Fruit fly (Drosophila melanogaster) whole organism, embryonic: Measurements from ENCODE around the gene CG13404.
A peak's percentile ranks its signal among the peaks of the same experiment; 100 is the strongest.

Experiments
- CG10366 ChIP-seq: fragments of 200-800 bp; sonication (Bioruptor generic); IDR thresholded peaks from 2 replicates; pipeline ENCODE4 v1.3.6; 2022; ENCODE audit warnings: missing biosample characterization, missing genetic modification characterization
- CG10543 ChIP-seq: fragments of 200-800 bp; sonication (Bioruptor generic); optimal IDR thresholded peaks from 3 replicates; lab custom pipeline; 2017; ENCODE audit warnings: missing biosample characterization, mild to moderate bottlenecking, missing genetic modification characterization, moderate library complexity
- CG11085 ChIP-seq: fragments of 200-800 bp; sonication (Bioruptor generic); IDR thresholded peaks from 2 replicates; pipeline ENCODE4 v1.3.6; 2022; ENCODE audit warnings: missing biosample characterization, missing genetic modification characterization
- CG11093 ChIP-seq: fragments of 200-800 bp; sonication (Bioruptor generic); IDR thresholded peaks from 3 replicates; pipeline ENCODE4 v1.3.6; 2022; ENCODE audit warnings: missing biosample characterization, missing genetic modification characterization
- CG12744 ChIP-seq: fragments of 200-800 bp; sonication (Bioruptor generic); optimal IDR thresholded peaks from 2 replicates; lab custom pipeline; 2016; ENCODE audit warnings: missing biosample characterization, missing genetic modification characterization
- CG12942 ChIP-seq: fragments of 200-800 bp; sonication (Bioruptor generic); optimal IDR thresholded peaks from 3 replicates; lab custom pipeline; 2016; ENCODE audit warnings: missing biosample characterization, missing genetic modification characterization
- CG13296 ChIP-seq: fragments of 200-800 bp; sonication (Bioruptor generic); optimal IDR thresholded peaks from 3 replicates; lab custom pipeline; 2018; ENCODE audit warnings: missing biosample characterization, mild to moderate bottlenecking, missing genetic modification characterization
- CG1529 ChIP-seq: fragments of 200-800 bp; sonication (Bioruptor generic); optimal IDR thresholded peaks from 3 replicates; lab custom pipeline; 2018; ENCODE audit warnings: missing biosample characterization, missing genetic modification characterization
- CG16779 ChIP-seq: fragments of 200-800 bp; sonication (Bioruptor generic); IDR thresholded peaks from 2 replicates; pipeline ENCODE4 v1.3.6; 2022; ENCODE audit warnings: missing biosample characterization, missing genetic modification characterization
- CG17802 ChIP-seq: fragments of 200-800 bp; sonication (Bioruptor generic); optimal IDR thresholded peaks from 2 replicates; lab custom pipeline; 2018; ENCODE audit warnings: missing biosample characterization, mild to moderate bottlenecking, missing genetic modification characterization, moderate library complexity
- CG3163 ChIP-seq: fragments of 200-800 bp; sonication (Bioruptor generic); optimal IDR thresholded peaks from 3 replicates; lab custom pipeline; 2016; ENCODE audit warnings: missing biosample characterization, missing genetic modification characterization
- CG34376 ChIP-seq: fragments of 200-800 bp; sonication (Bioruptor generic); optimal IDR thresholded peaks from 2 replicates; lab custom pipeline; 2018; ENCODE audit warnings: missing biosample characterization, mild to moderate bottlenecking, missing genetic modification characterization
- CG4404 ChIP-seq: fragments of 200-800 bp; sonication (Bioruptor generic); IDR thresholded peaks from 2 replicates; pipeline ENCODE4 v1.3.6; 2022; ENCODE audit warnings: missing biosample characterization, missing genetic modification characterization
- CG6654 ChIP-seq: fragments of 200-800 bp; sonication (Bioruptor generic); optimal IDR thresholded peaks from 2 replicates; lab custom pipeline; 2017; ENCODE audit warnings: missing biosample characterization, mild to moderate bottlenecking, missing genetic modification characterization
- CG8478 ChIP-seq: fragments of >200 bp; optimal IDR thresholded peaks from 2 replicates; lab custom pipeline; 2018
- CG9932 ChIP-seq: fragments of 200-800 bp; sonication (Bioruptor generic); IDR thresholded peaks from 2 replicates; pipeline ENCODE4 v1.3.6; 2022; ENCODE audit warnings: missing biosample characterization, missing genetic modification characterization
- CrebB ChIP-seq: fragments of 200-800 bp; sonication (Bioruptor generic); optimal IDR thresholded peaks from 3 replicates; lab custom pipeline; 2018; ENCODE audit warnings: missing biosample characterization, mild to moderate bottlenecking, missing genetic modification characterization
- Hsf ChIP-seq: fragments of 200-800 bp; sonication (Bioruptor generic); optimal IDR thresholded peaks from 3 replicates; lab custom pipeline; 2016; ENCODE audit warnings: missing biosample characterization, missing genetic modification characterization
- MBD-R2 ChIP-seq: fragments of 200-800 bp; sonication (Bioruptor generic); IDR thresholded peaks from 2 replicates; pipeline ENCODE4 v1.3.6; 2022; ENCODE audit warnings: missing biosample characterization, missing genetic modification characterization
- NC2β ChIP-seq: fragments of 200-800 bp; sonication (Bioruptor generic); optimal IDR thresholded peaks from 2 replicates; lab custom pipeline; 2016; ENCODE audit warnings: missing biosample characterization, missing genetic modification characterization
- NfI ChIP-seq: fragments of 200-800 bp; sonication (Bioruptor generic); optimal IDR thresholded peaks from 3 replicates; lab custom pipeline; 2018; ENCODE audit warnings: missing biosample characterization, mild to moderate bottlenecking, missing genetic modification characterization, moderate library complexity
- Rx ChIP-seq: fragments of 200-800 bp; sonication (Bioruptor generic); IDR thresholded peaks from 2 replicates; pipeline ENCODE4 v1.3.6; 2022; ENCODE audit warnings: missing biosample characterization, missing genetic modification characterization
- TFAM ChIP-seq: fragments of 200-800 bp; sonication (Bioruptor generic); optimal IDR thresholded peaks from 2 replicates; lab custom pipeline; 2017; ENCODE audit warnings: missing biosample characterization, missing genetic modification characterization, inconsistent platforms
- Taf1 ChIP-seq: fragments of 200-800 bp; sonication (Bioruptor generic); IDR thresholded peaks from 2 replicates; pipeline ENCODE4 v1.3.6; 2022; ENCODE audit warnings: missing biosample characterization, missing genetic modification characterization
- Tbp ChIP-seq: fragments of >200 bp; optimal IDR thresholded peaks from 2 replicates; lab custom pipeline; 2018; ENCODE audit warnings: missing biosample characterization, missing genetic modification characterization
- YL-1 ChIP-seq: fragments of 200-800 bp; sonication (Bioruptor generic); optimal IDR thresholded peaks from 3 replicates; lab custom pipeline; 2017; ENCODE audit warnings: missing biosample characterization, mild to moderate bottlenecking, missing genetic modification characterization
- al ChIP-seq: fragments of 200-800 bp; sonication (Bioruptor generic); IDR thresholded peaks from 2 replicates; pipeline ENCODE4 v1.3.6; 2022; ENCODE audit warnings: missing biosample characterization, missing genetic modification characterization
- bbx ChIP-seq: fragments of 200-800 bp; sonication (Bioruptor generic); IDR thresholded peaks from 2 replicates; pipeline ENCODE4 v1.3.6; 2022; ENCODE audit warnings: missing biosample characterization, missing genetic modification characterization; ENCODE audit not compliant: partially characterized antibody
- bsh ChIP-seq, 2 experiments: fragments of 200-800 bp; sonication (Bioruptor generic); optimal IDR thresholded peaks; 2 replicates each; lab custom pipeline; 2017 to 2018; ENCODE audit warnings: mild to moderate bottlenecking in 2 of 2, missing biosample characterization in 2 of 2, missing genetic modification characterization in 2 of 2, moderate library complexity in 1 of 2
- ci ChIP-seq: fragments of 200-800 bp; sonication (Bioruptor generic); IDR thresholded peaks from 3 replicates; pipeline ENCODE4 v1.3.6; 2022; ENCODE audit warnings: missing biosample characterization, missing genetic modification characterization
- corto ChIP-seq: fragments of 200-800 bp; sonication (Bioruptor generic); optimal IDR thresholded peaks from 2 replicates; lab custom pipeline; 2016; ENCODE audit warnings: missing biosample characterization, mild to moderate bottlenecking, missing genetic modification characterization, moderate library complexity
- croc ChIP-seq: fragments of 200-800 bp; sonication (Bioruptor generic); conservative IDR thresholded peaks from 3 replicates; pipeline ENCODE4 v1.3.6; 2022; ENCODE audit warnings: missing biosample characterization, missing genetic modification characterization
- dan ChIP-seq: fragments of 200-800 bp; sonication (Bioruptor generic); IDR thresholded peaks from 2 replicates; pipeline ENCODE4 v1.3.6; 2022; ENCODE audit warnings: missing biosample characterization, missing genetic modification characterization
- disco-r ChIP-seq: fragments of 200-800 bp; sonication (Bioruptor generic); optimal IDR thresholded peaks from 2 replicates; lab custom pipeline; 2016; ENCODE audit warnings: missing biosample characterization, missing genetic modification characterization
- gro ChIP-seq: fragments of 200-800 bp; sonication (Bioruptor generic); optimal IDR thresholded peaks from 2 replicates; lab custom pipeline; 2016; ENCODE audit warnings: missing biosample characterization, missing genetic modification characterization
- hb ChIP-seq: fragments of 200-800 bp; sonication (Bioruptor generic); IDR thresholded peaks from 3 replicates; pipeline ENCODE4 v1.3.6; 2022; ENCODE audit warnings: missing biosample characterization, missing genetic modification characterization; ENCODE audit not compliant: partially characterized antibody
- lov ChIP-seq, 2 experiments: fragments of 200-800 bp in 1 of 2; fragments of >200 bp in 1 of 2; sonication (Bioruptor generic) in 1 of 2; IDR thresholded peaks in 1 of 2; optimal IDR thresholded peaks in 1 of 2; 2 replicates in 1 of 2; 3 replicates in 1 of 2; pipeline versions ENCODE4 v1.3.6 to Lab custom; 2017 to 2022; ENCODE audit warnings: missing biosample characterization in 1 of 2, missing genetic modification characterization in 1 of 2
- mirr ChIP-seq: fragments of 200-800 bp; sonication (Bioruptor generic); optimal IDR thresholded peaks from 3 replicates; lab custom pipeline; 2018; ENCODE audit warnings: missing biosample characterization, mild to moderate bottlenecking, missing genetic modification characterization
- nerfin-1 ChIP-seq: fragments of 200-800 bp; sonication (Bioruptor generic); optimal IDR thresholded peaks from 3 replicates; lab custom pipeline; 2019; ENCODE audit warnings: missing biosample characterization, mild to moderate bottlenecking, missing genetic modification characterization, moderate library complexity
- nerfin-2 ChIP-seq: fragments of 200-800 bp; sonication (Bioruptor generic); IDR thresholded peaks from 2 replicates; pipeline ENCODE4 v1.3.6; 2022; ENCODE audit warnings: missing biosample characterization, missing genetic modification characterization; ENCODE audit not compliant: partially characterized antibody
- odd ChIP-seq: fragments of 200-800 bp; sonication (Bioruptor generic); optimal IDR thresholded peaks from 2 replicates; lab custom pipeline; 2017; ENCODE audit warnings: missing biosample characterization, mild to moderate bottlenecking, missing genetic modification characterization
- pb ChIP-seq: fragments of 200-800 bp; sonication (Bioruptor generic); optimal IDR thresholded peaks from 3 replicates; lab custom pipeline; 2016; ENCODE audit warnings: missing biosample characterization, missing genetic modification characterization
- sc ChIP-seq, 3 experiments: fragments of >200 bp in 2 of 3; fragments of 200-800 bp in 1 of 3; sonication (Bioruptor generic) in 1 of 3; optimal IDR thresholded peaks; 2 replicates in 2 of 3; 3 replicates in 1 of 3; lab custom pipeline; 2017; ENCODE audit warnings: mild to moderate bottlenecking in 1 of 3, missing biosample characterization in 1 of 3, missing genetic modification characterization in 1 of 3, missing genetic modification reagents in 1 of 3
- sna ChIP-seq: fragments of 200-800 bp; sonication (Bioruptor generic); IDR thresholded peaks from 2 replicates; pipeline ENCODE4 v1.3.6; 2022; ENCODE audit warnings: missing biosample characterization, missing genetic modification characterization; ENCODE audit not compliant: partially characterized antibody
- sqz ChIP-seq: fragments of 200-800 bp; sonication (Bioruptor generic); optimal IDR thresholded peaks from 3 replicates; lab custom pipeline; 2018; ENCODE audit warnings: missing biosample characterization, mild to moderate bottlenecking, missing genetic modification characterization
- stc ChIP-seq: fragments of 200-800 bp; sonication (Bioruptor generic); IDR thresholded peaks from 2 replicates; pipeline ENCODE4 v1.3.6; 2022; ENCODE audit warnings: missing biosample characterization, missing genetic modification characterization
- trem ChIP-seq: fragments of 200-800 bp; optimal IDR thresholded peaks from 3 replicates; lab custom pipeline; 2019; ENCODE audit warnings: missing biosample characterization, mild to moderate bottlenecking, missing genetic modification characterization, moderate library complexity
- tup ChIP-seq: fragments of 200-800 bp; sonication (Bioruptor generic); optimal IDR thresholded peaks from 2 replicates; lab custom pipeline; 2016; ENCODE audit warnings: missing biosample characterization, mild to moderate bottlenecking, missing genetic modification characterization, moderate library complexity
- wdn ChIP-seq: fragments of 200-800 bp; sonication (Bioruptor generic); IDR thresholded peaks from 2 replicates; pipeline ENCODE4 v1.3.6; 2022; ENCODE audit warnings: missing biosample characterization, missing genetic modification characterization

CG13404 gene

DNA sequence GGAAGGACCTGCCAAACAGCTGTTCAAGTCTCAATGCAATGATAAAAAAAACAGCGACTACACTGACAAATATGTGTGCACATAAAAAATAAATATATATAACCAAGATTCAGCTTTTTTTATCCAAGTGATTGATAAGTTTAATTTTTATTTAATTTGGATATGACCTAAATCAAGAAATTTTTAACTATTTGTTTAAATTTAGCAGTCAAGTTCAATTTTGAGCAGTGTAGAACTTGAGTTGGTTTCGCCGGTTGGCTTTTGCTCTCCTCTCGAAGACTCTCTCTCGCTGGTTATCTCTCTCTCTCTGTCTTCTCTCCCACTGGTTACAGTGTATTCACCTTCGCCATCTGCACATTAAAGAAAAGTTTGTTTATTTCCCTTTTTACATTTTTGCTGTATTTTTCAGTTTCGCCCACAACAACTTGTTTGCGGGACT is 48.0 kb downstream of the CG13404 start (continued):
- TF ChIP-seq CG11085 (GFP tag; lab: Robert Waterston, UW) = peak; percentile 81
- TF ChIP-seq pb (GFP tag; lab: Kevin White, UChicago) = no peak
- 0 out of 2 replicates have a peak, but pooled peaks have one; percentile 42 for TF ChIP-seq dan (GFP tag; lab: Robert Waterston, UW)
- TF ChIP-seq CG8478 (lab: Kevin White, UChicago) = no peak
- TF ChIP-seq odd = peak; percentile 80
- peak; percentile 84 for TF ChIP-seq CG13296 (GFP tag; lab: Kevin White, UChicago)
- peak; percentile 44 for TF ChIP-seq tup
- no peak for TF ChIP-seq gro
- TF ChIP-seq lov (optimal IDR thresholded peaks at IDR 0.05; lab: Kevin White, UChicago) = no peak
- TF ChIP-seq lov (GFP tag; IDR thresholded peaks at IDR 0.05; lab: Robert Waterston, UW) = 0 out of 3 replicates have a peak, but pooled peaks have one; percentile 59
- TF ChIP-seq CG1529 = peak; percentile 64
- peak; percentile 72 for TF ChIP-seq CrebB
- TF ChIP-seq hb (GFP tag; lab: Robert Waterston, UW) = no peak
- no peak for TF ChIP-seq bbx (GFP tag; lab: Robert Waterston, UW)
- peak; percentile 66 for TF ChIP-seq croc
- TF ChIP-seq TFAM (GFP tag; lab: Kevin White, UChicago) = no peak
- peak; percentile 77 for TF ChIP-seq corto (GFP tag; lab: Kevin White, UChicago)
- TF ChIP-seq Rx (GFP tag; lab: Robert Waterston, UW) = peak; percentile 61; the same call in 1 of the 2 replicates
- peak; percentile 39 for TF ChIP-seq disco-r (GFP tag; lab: Kevin White, UChicago)
- peak; percentile 85 for TF ChIP-seq CG9932 (GFP tag; lab: Robert Waterston, UW)
- peak; percentile 82 for TF ChIP-seq trem (tag; lab: Kevin White, UChicago)
- no peak for TF ChIP-seq sna (GFP tag; lab: Robert Waterston, UW)
- TF ChIP-seq YL-1 = peak; percentile 23
- TF ChIP-seq bsh (GFP tag; optimal IDR thresholded peaks at IDR 0.05; lab: Kevin White, UChicago) = peak; percentile 85 to 94
- TF ChIP-seq CG34376 = peak; percentile 50
- peak; percentile 72 for TF ChIP-seq CG12942
- peak; percentile 56 for TF ChIP-seq CG17802 (tag; lab: Kevin White, UChicago)
- TF ChIP-seq CG10366 (GFP tag; lab: Robert Waterston, UW) = peak; percentile 82
- TF ChIP-seq Taf1 (GFP tag; lab: Robert Waterston, UW) = peak; percentile 74
- TF ChIP-seq CG3163 = no peak
- TF ChIP-seq nerfin-2 (GFP tag; lab: Robert Waterston, UW) = no peak
- 0 out of 2 replicates have a peak, but pooled peaks have one; percentile 68 for TF ChIP-seq CG16779
- peak; percentile 82 for TF ChIP-seq Hsf (GFP tag; lab: Kevin White, UChicago)
- TF ChIP-seq ci (GFP tag; lab: Robert Waterston, UW) = peak; percentile 88
- peak; percentile 82 for TF ChIP-seq wdn
- TF ChIP-seq mirr (GFP tag; lab: Kevin White, UChicago) = no peak
- TF ChIP-seq CG4404 (GFP tag; lab: Robert Waterston, UW) = peak; percentile 76
- peak; percentile 78 for TF ChIP-seq NfI (GFP tag; lab: Kevin White, UChicago)
- no peak for TF ChIP-seq Tbp (GFP tag; lab: Kevin White, UChicago)
- peak; percentile 61; the same call in 1 of the 2 replicates for TF ChIP-seq MBD-R2 (GFP tag; lab: Robert Waterston, UW)
- peak; percentile 84 for TF ChIP-seq al (GFP tag; lab: Robert Waterston, UW)
- peak; percentile 45 for TF ChIP-seq CG6654 (GFP tag; lab: Kevin White, UChicago)
- TF ChIP-seq nerfin-1 = peak; percentile 75
- TF ChIP-seq CG11093 = peak; percentile 70; the same call in 2 of the 3 replicates
- TF ChIP-seq NC2β (GFP tag; lab: Kevin White, UChicago) = peak; percentile 71
- peak; percentile 91 for TF ChIP-seq sqz (GFP tag; lab: Kevin White, UChicago)
- peak; percentile 66 for TF ChIP-seq CG12744 (GFP tag; lab: Kevin White, UChicago)
- peak; percentile 85 for TF ChIP-seq stc
- no peak for TF ChIP-seq CG10543 (GFP tag; lab: Kevin White, UChicago)
- TF ChIP-seq sc (optimal IDR thresholded peaks at IDR 0.05; lab: Kevin White, UChicago) = no peak
- peak; percentile 67 for TF ChIP-seq sc (GFP tag; optimal IDR thresholded peaks at IDR 0.05; lab: Kevin White, UChicago)
